Worm (Caenorhabditis elegans): ENCODE results near the gene nhr-156.

ce11 chrV:3903424-3903823, 2.5 kb upstream of the nhr-156 start:
- TF ChIP-seq unc-42 (tag; optimal IDR thresholded peaks at IDR 0.05), result no peak
- TF ChIP-seq ceh-48 (tag; optimal IDR thresholded peaks at IDR 0.05), result no peak
- TF ChIP-seq pag-3 (tag; optimal IDR thresholded peaks at IDR 0.05; ENCODE audit: borderline replicate concordance), result no peak
- TF ChIP-seq ref-2 (tag; optimal IDR thresholded peaks at IDR 0.05), result no peak
- no peak for TF ChIP-seq hlh-30 (tag; optimal IDR thresholded peaks at IDR 0.05; ENCODE audit: insufficient read depth)
- no peak for TF ChIP-seq fkh-6 (tag; optimal IDR thresholded peaks at IDR 0.05)
- no peak for TF ChIP-seq ceh-2 (tag; optimal IDR thresholded peaks at IDR 0.05)
- no peak for TF ChIP-seq hlh-8 (tag; optimal IDR thresholded peaks at IDR 0.05)

All from whole organism, late embryonic.